Worm (Caenorhabditis elegans): ENCODE data around the gene pct-1.
A peak's percentile ranks its signal among the peaks of the same experiment; 100 is the strongest.

The pct-1 gene

DNA sequence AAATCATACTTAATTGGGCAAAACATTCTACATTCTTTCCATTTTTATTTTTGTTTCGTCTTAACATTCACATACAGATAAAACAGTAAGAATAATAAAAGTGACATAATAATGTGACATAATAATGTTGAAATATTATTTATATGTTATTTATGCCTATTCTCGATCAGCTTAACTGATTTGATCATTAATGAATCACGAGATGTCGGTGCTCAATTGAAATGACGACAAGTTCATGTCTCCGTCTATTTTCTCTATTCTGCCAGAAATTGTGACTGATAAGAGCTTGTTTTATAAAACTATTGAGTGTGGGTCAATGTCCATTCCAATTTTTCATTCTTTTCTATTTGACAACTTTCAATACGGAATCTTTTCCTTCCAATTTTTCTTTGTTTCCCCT lies 24.6 kb upstream of the pct-1 start (continued):
- TF ChIP-seq pqm-1 (tag; optimal IDR thresholded peaks at IDR 0.05) = peak; percentile 72
- peak; percentile 80 for TF ChIP-seq tra-1 (GFP tag; IDR thresholded peaks at IDR 0.05)
- peak in 1 of 2 experiments; percentile 41 for TF ChIP-seq daf-16 (GFP tag; optimal IDR thresholded peaks at IDR 0.05)
- TF ChIP-seq daf-16 (tag; optimal IDR thresholded peaks at IDR 0.05) = peak; percentile 93
- TF ChIP-seq php-3 (GFP tag; IDR thresholded peaks at IDR 0.05) = peak; percentile 99
- TF ChIP-seq hlh-30 (tag; optimal IDR thresholded peaks at IDR 0.05; ENCODE audit: insufficient read depth) = peak; percentile 53
- no peak for TF ChIP-seq sdz-12 (GFP tag; optimal IDR thresholded peaks at IDR 0.05)
- TF ChIP-seq nhr-111 (GFP tag; optimal IDR thresholded peaks at IDR 0.05) = no peak
- TF ChIP-seq mep-1 (tag; optimal IDR thresholded peaks at IDR 0.05) = peak; percentile 40
- no peak for TF ChIP-seq daf-12 (tag; optimal IDR thresholded peaks at IDR 0.05)
- no peak for TF ChIP-seq lin-39 (tag; optimal IDR thresholded peaks at IDR 0.05)
- no peak for TF ChIP-seq duxl-1 (tag; optimal IDR thresholded peaks at IDR 0.05; ENCODE audit: poor library complexity)
- peak; percentile 82 for TF ChIP-seq hlh-11 (tag; optimal IDR thresholded peaks at IDR 0.05)
- peak; percentile 52 for TF ChIP-seq nhr-77 (tag; optimal IDR thresholded peaks at IDR 0.05)
- no peak for TF ChIP-seq attf-4 (tag; optimal IDR thresholded peaks at IDR 0.05)

DNA sequence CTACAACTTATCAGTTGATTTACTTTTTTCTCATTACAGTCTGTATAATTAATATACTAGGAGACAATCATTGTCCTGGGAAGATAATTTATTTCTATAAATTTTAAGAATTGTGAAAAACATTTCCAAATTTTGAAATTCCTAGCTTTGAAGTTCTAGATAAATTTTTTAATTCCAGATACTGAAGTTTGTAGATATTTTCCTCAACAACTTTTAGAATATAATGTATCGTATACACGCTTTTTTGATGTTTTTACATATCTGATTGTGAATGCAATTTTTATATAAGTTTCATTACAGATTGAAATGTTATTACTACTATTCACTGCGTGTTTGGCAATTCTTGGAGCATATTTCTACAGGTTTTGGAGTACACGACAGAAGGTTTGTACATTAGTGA lies 24.1 kb upstream of the pct-1 start, which contains the start of gene faah-2:
Gene faah-2, plus strand, starts transcription at position 301 of the 400 bp plus-strand sequence.
- TF ChIP-seq mdl-1 (tag; optimal IDR thresholded peaks at IDR 0.05) = no peak
- no peak for TF ChIP-seq nhr-76 (tag; optimal IDR thresholded peaks at IDR 0.05)
- TF ChIP-seq daf-16 (GFP tag; optimal IDR thresholded peaks at IDR 0.05) = no peak
- no peak for TF ChIP-seq daf-16 (tag; optimal IDR thresholded peaks at IDR 0.05)
- peak in 1 of 2 experiments; percentile 50 for TF ChIP-seq unc-62 (GFP tag; optimal IDR thresholded peaks at IDR 0.05 in 1 of 2)
- no peak for TF ChIP-seq unc-62 (tag; optimal IDR thresholded peaks at IDR 0.05)

DNA sequence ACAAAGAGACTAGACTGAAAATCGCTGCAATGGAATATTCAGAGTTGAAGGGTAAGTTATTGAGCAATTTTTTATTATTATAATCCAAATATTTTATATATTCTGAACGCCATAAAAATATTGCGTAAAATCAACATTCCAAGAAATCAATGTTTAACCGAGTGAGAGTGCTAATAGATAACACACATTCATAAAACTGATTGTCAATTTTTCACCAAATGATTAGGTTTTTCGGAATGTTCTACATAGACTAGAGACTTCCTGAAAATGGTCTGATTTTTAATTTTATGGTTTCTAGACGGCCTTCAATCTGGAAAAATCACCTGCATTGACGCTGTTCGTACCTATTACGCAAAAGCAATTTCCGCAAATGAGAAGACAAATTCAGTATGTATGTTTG lies 23.6 kb upstream of the pct-1 start:
- TF ChIP-seq ctbp-1 (GFP tag; IDR thresholded peaks at IDR 0.05) (no peak), lin-15B (tag; optimal IDR thresholded peaks at IDR 0.05) (no peak), nhr-42 (GFP tag; IDR thresholded peaks at IDR 0.05) (no peak), daf-19 (GFP tag; conservative IDR thresholded peaks at IDR 0.05) (no peak), dmd-6 (GFP tag; IDR thresholded peaks at IDR 0.05) (0 out of 2 replicates have a peak, but pooled peaks have one; percentile 9), lsy-2 (tag; optimal IDR thresholded peaks at IDR 0.05) (no peak), lin-38 (GFP tag; IDR thresholded peaks at IDR 0.05) (no peak), zag-1 (tag; optimal IDR thresholded peaks at IDR 0.05) (no peak), F10B5.3 (tag; optimal IDR thresholded peaks at IDR 0.05) (no peak), mxl-2 (GFP tag; conservative IDR thresholded peaks at IDR 0.05) (no peak), lin-1 (GFP tag; IDR thresholded peaks at IDR 0.05) (no peak), nhr-6 (tag; optimal IDR thresholded peaks at IDR 0.05) (no peak), pqm-1 (tag; optimal IDR thresholded peaks at IDR 0.05) (peak; percentile 54), daf-16 (GFP tag; optimal IDR thresholded peaks at IDR 0.05) (no peak), daf-16 (tag; optimal IDR thresholded peaks at IDR 0.05) (peak; percentile 49), dve-1 (tag; optimal IDR thresholded peaks at IDR 0.05; ENCODE audit: insufficient read depth) (peak; percentile 21), nhr-28 (tag; optimal IDR thresholded peaks at IDR 0.05) (peak; percentile 53), hlh-11 (tag; optimal IDR thresholded peaks at IDR 0.05) (peak; percentile 11), nhr-10 (tag; optimal IDR thresholded peaks at IDR 0.05) (no peak)

ce11 chrIV:8153163-8153562 lies 23.1 kb upstream of the pct-1 start:
- TF ChIP-seq dpl-1 (GFP tag; optimal IDR thresholded peaks at IDR 0.05) (no peak), lin-38 (GFP tag; IDR thresholded peaks at IDR 0.05) (no peak), dmd-9 (GFP tag; IDR thresholded peaks at IDR 0.05) (no peak), nhr-102 (tag; optimal IDR thresholded peaks at IDR 0.05) (no peak), F49E8.2 (tag; optimal IDR thresholded peaks at IDR 0.05; ENCODE audit: borderline replicate concordance) (no peak), unc-62 (GFP tag; optimal IDR thresholded peaks at IDR 0.05 in 1 of 2) (peak in 1 of 2 experiments; percentile 93), unc-62 (tag; optimal IDR thresholded peaks at IDR 0.05) (no peak)

Data from whole organism, L4 larva.